Worm (Caenorhabditis elegans): ENCODE data around the gene xpb-1.

DNA sequence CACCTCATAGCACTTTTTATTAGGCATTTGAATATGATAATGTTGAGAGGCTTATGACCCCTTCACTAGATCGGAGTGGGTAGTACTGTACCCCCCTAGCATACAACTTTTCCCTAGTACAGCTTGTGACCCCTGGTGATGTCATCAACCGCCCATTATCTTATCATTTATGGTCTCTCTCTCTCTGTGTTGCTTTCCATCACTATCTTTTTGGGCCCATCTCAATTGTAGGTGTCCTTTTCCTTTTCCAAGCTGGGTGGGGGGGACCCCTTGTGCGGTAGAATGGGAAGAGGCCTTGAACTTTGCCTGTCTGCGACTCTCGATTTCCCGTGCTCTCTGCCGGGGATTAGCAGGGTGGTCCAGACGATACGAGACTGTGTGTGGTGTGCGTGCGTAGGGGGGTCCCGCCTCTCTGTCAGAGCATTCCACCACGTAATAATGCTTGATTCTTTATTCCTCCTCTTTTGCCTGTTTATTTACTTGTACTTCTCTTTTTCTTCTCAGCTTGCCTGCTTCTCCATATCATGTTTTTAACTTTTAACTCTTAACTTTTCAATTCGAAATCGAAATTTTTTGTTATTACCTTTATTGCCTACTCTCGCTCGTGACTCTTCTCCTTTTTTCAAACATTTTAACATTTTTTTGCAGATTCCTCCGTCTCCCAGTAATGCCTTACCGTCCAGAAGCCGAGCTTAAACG is 34.2 kb downstream of the xpb-1 start, which contains the start of gene ztf-29:
- TF ChIP-seq pes-1 (GFP tag; IDR thresholded peaks at IDR 0.05) (no peak), ama-1 (optimal IDR thresholded peaks at IDR 0.05) (no peak), aly-1 (tag; optimal IDR thresholded peaks at IDR 0.05) (no peak), ets-7 (tag; optimal IDR thresholded peaks at IDR 0.05) (no peak), ceh-36 (tag; optimal IDR thresholded peaks at IDR 0.05) (peak; percentile 74), flt-1 (GFP tag; IDR thresholded peaks at IDR 0.05) (no peak), B0310.2 (tag; optimal IDR thresholded peaks at IDR 0.05) (no peak), hmbx-1 (tag; optimal IDR thresholded peaks at IDR 0.05) (no peak), tra-4 (tag; optimal IDR thresholded peaks at IDR 0.05) (no peak), hnd-1 (tag; optimal IDR thresholded peaks at IDR 0.05) (no peak), scrt-1 (GFP tag; IDR thresholded peaks at IDR 0.05) (no peak)
